Worm (Caenorhabditis elegans) whole organism, L4/young adult: Measurements from ENCODE around the gene sqv-4.

Experiments
- W03F9.2 ChIP-seq: fragments of 150-350 bp; optimal IDR thresholded peaks from 2 replicates; lab custom pipeline; 2014; ENCODE audit warnings: missing biosample characterization, missing genetic modification characterization
- him-1 ChIP-seq: sonication (generic microtip); optimal IDR thresholded peaks from 2 replicates; lab custom pipeline; 2016; ENCODE audit warnings: missing genotype, missing genetic modification reagents, missing genetic modification characterization, missing compliant biosample characterization

- TF ChIP-seq W03F9.2 (tag; lab: Kevin White, UChicago) = no peak
- TF ChIP-seq him-1 = no peak
These were observed 6.0 kb upstream of the sqv-4 start, which contains the start of gene twk-12 for ce11 chrV:10667284-10667683.
